Worm (Caenorhabditis elegans) whole organism, L2 larva: ENCODE results near the gene clc-28.
A peak's percentile ranks its signal among the peaks of the same experiment; 100 is the strongest.

ENCODE experiments used
- C34F6.9 ChIP-seq: fragments of 150-350 bp; optimal IDR thresholded peaks from 2 replicates; lab custom pipeline; 2014; ENCODE audit warnings: missing biosample characterization, missing genetic modification characterization
- F13H6.1 ChIP-seq: sonication (generic microtip); optimal IDR thresholded peaks from 2 replicates; lab custom pipeline; 2016; ENCODE audit warnings: missing genetic modification characterization, missing compliant biosample characterization
- R02D3.7 ChIP-seq: fragments of 150-350 bp; optimal IDR thresholded peaks from 2 replicates; lab custom pipeline; 2014; ENCODE audit warnings: missing biosample characterization, missing genetic modification characterization
- Y55F3AM.14 ChIP-seq: fragments of 200-800 bp; sonication (Bioruptor generic); optimal IDR thresholded peaks from 2 replicates; lab custom pipeline; 2018; ENCODE audit warnings: mild to moderate bottlenecking, missing genetic modification characterization, missing compliant biosample characterization
- ZK546.5 ChIP-seq: sonication (generic microtip); optimal IDR thresholded peaks from 2 replicates; lab custom pipeline; 2017; ENCODE audit warnings: missing biosample characterization, missing genetic modification characterization
- alr-1 ChIP-seq: fragments of 150-350 bp; optimal IDR thresholded peaks from 2 replicates; lab custom pipeline; 2014; ENCODE audit warnings: missing biosample characterization, missing genetic modification characterization
- aly-2 ChIP-seq: fragments of 150-350 bp; optimal IDR thresholded peaks from 2 replicates; lab custom pipeline; 2014; ENCODE audit warnings: missing biosample characterization, missing genetic modification characterization
- ama-1 ChIP-seq: fragments of 150-350 bp; optimal IDR thresholded peaks from 2 replicates; lab custom pipeline; 2018; ENCODE audit warnings: inconsistent platforms
- blmp-1 ChIP-seq: sonication (generic microtip); optimal IDR thresholded peaks from 2 replicates; lab custom pipeline; 2017; ENCODE audit warnings: missing genetic modification characterization, mild to moderate bottlenecking, missing compliant biosample characterization, antibody characterized with exemption, moderate library complexity; ENCODE audit not compliant: insufficient read depth
- ceh-16 ChIP-seq: fragments of 150-350 bp; optimal IDR thresholded peaks from 2 replicates; lab custom pipeline; 2014; ENCODE audit warnings: missing biosample characterization, missing genetic modification characterization
- ceh-82 ChIP-seq: fragments of 150-350 bp; optimal IDR thresholded peaks from 2 replicates; lab custom pipeline; 2014; ENCODE audit warnings: missing biosample characterization, missing genetic modification characterization
- crh-2 ChIP-seq: sonication (generic microtip); optimal IDR thresholded peaks from 2 replicates; lab custom pipeline; 2017; ENCODE audit warnings: missing biosample characterization, missing genetic modification characterization
- dmd-4 ChIP-seq: sonication (generic microtip); optimal IDR thresholded peaks from 2 replicates; lab custom pipeline; 2017; ENCODE audit warnings: missing biosample characterization, missing genetic modification characterization
- egl-27 ChIP-seq: sonication (generic microtip); optimal IDR thresholded peaks from 3 replicates; lab custom pipeline; 2017; ENCODE audit warnings: missing biosample characterization, missing genetic modification reagents, missing genetic modification characterization
- elt-1 ChIP-seq: fragments of 150-350 bp; optimal IDR thresholded peaks from 2 replicates; lab custom pipeline; 2014; ENCODE audit warnings: missing biosample characterization, missing genetic modification characterization
- elt-3 ChIP-seq: sonication (generic microtip); optimal IDR thresholded peaks from 2 replicates; lab custom pipeline; 2017; ENCODE audit warnings: missing biosample characterization, missing genetic modification characterization
- fos-1 ChIP-seq: fragments of 150-350 bp; optimal IDR thresholded peaks from 2 replicates; lab custom pipeline; 2014; ENCODE audit warnings: missing biosample characterization, missing genetic modification characterization
- gmeb-1 ChIP-seq: fragments of 150-350 bp; optimal IDR thresholded peaks from 2 replicates; lab custom pipeline; 2014; ENCODE audit warnings: missing biosample characterization, missing genetic modification characterization
- lin-11 ChIP-seq: fragments of 150-350 bp; sonication (generic microtip); optimal IDR thresholded peaks from 2 replicates; lab custom pipeline; 2014; ENCODE audit warnings: missing biosample characterization, missing genetic modification characterization, inconsistent platforms, mixed read lengths
- lin-13 ChIP-seq: fragments of 150-350 bp; optimal IDR thresholded peaks from 2 replicates; lab custom pipeline; 2014; ENCODE audit warnings: missing biosample characterization, missing genetic modification reagents, missing genetic modification characterization
- lin-39 ChIP-seq: fragments of 150-350 bp; optimal IDR thresholded peaks from 2 replicates; lab custom pipeline; 2014; ENCODE audit warnings: missing biosample characterization, missing genetic modification reagents, missing genetic modification characterization
- lsy-2 ChIP-seq, 2 experiments: fragments of 150-350 bp in 1 of 2; sonication (generic microtip) in 1 of 2; optimal IDR thresholded peaks; 2 replicates each; lab custom pipeline; 2014 to 2017; ENCODE audit warnings: missing biosample characterization in 2 of 2, missing genetic modification characterization in 2 of 2
- mab-5 ChIP-seq: fragments of 150-350 bp; optimal IDR thresholded peaks from 2 replicates; lab custom pipeline; 2014; ENCODE audit warnings: missing biosample characterization, missing genetic modification characterization
- mbf-1 ChIP-seq: sonication (generic microtip); optimal IDR thresholded peaks from 2 replicates; lab custom pipeline; 2017; ENCODE audit warnings: missing biosample characterization, missing genetic modification characterization
- mdl-1 ChIP-seq, 2 experiments: fragments of 150-350 bp in 1 of 2; sonication (generic microtip) in 1 of 2; optimal IDR thresholded peaks; 2 replicates each; lab custom pipeline; 2017; ENCODE audit warnings: missing biosample characterization in 2 of 2, missing genetic modification characterization in 2 of 2
- nhr-10 ChIP-seq: sonication (generic microtip); optimal IDR thresholded peaks from 2 replicates; lab custom pipeline; 2017; ENCODE audit warnings: missing biosample characterization, missing genetic modification characterization
- nhr-11 ChIP-seq: fragments of 150-350 bp; optimal IDR thresholded peaks from 2 replicates; lab custom pipeline; 2014; ENCODE audit warnings: missing biosample characterization, missing genetic modification characterization
- nhr-12 ChIP-seq: fragments of 150-350 bp; optimal IDR thresholded peaks from 2 replicates; lab custom pipeline; 2014; ENCODE audit warnings: missing biosample characterization, missing genetic modification characterization
- nhr-129 ChIP-seq: fragments of 150-350 bp; optimal IDR thresholded peaks from 2 replicates; lab custom pipeline; 2014; ENCODE audit warnings: missing biosample characterization, missing genetic modification characterization
- nhr-21 ChIP-seq: fragments of 150-350 bp; optimal IDR thresholded peaks from 2 replicates; lab custom pipeline; 2014; ENCODE audit warnings: missing biosample characterization, missing genetic modification characterization
- nhr-23 ChIP-seq: fragments of 150-350 bp; optimal IDR thresholded peaks from 2 replicates; lab custom pipeline; 2014; ENCODE audit warnings: missing biosample characterization, missing genetic modification reagents, missing genetic modification characterization
- nhr-237 ChIP-seq: fragments of 150-350 bp; optimal IDR thresholded peaks from 2 replicates; lab custom pipeline; 2014; ENCODE audit warnings: missing biosample characterization, missing genetic modification characterization
- nhr-25 ChIP-seq: fragments of 150-350 bp; sonication (generic microtip); optimal IDR thresholded peaks from 3 replicates; lab custom pipeline; 2014; ENCODE audit warnings: missing biosample characterization, missing genetic modification characterization
- nhr-6 ChIP-seq: fragments of 150-350 bp; optimal IDR thresholded peaks from 2 replicates; lab custom pipeline; 2014; ENCODE audit warnings: missing biosample characterization, missing genetic modification characterization
- nhr-77 ChIP-seq: fragments of 150-350 bp; optimal IDR thresholded peaks from 2 replicates; lab custom pipeline; 2014; ENCODE audit warnings: missing biosample characterization, missing genetic modification characterization
- peb-1 ChIP-seq: fragments of 150-350 bp; optimal IDR thresholded peaks from 2 replicates; lab custom pipeline; 2014; ENCODE audit warnings: missing biosample characterization, missing genetic modification characterization
- sem-4 ChIP-seq: fragments of 150-350 bp; optimal IDR thresholded peaks from 2 replicates; lab custom pipeline; 2014; ENCODE audit warnings: missing biosample characterization, missing genetic modification reagents, missing genetic modification characterization
- skn-1 ChIP-seq: sonication (generic microtip); optimal IDR thresholded peaks from 2 replicates; lab custom pipeline; 2017; ENCODE audit warnings: missing biosample characterization, missing genetic modification characterization
- sma-3 ChIP-seq: sonication (generic microtip); optimal IDR thresholded peaks from 2 replicates; lab custom pipeline; 2016; ENCODE audit warnings: missing genetic modification reagents, missing genetic modification characterization, missing compliant biosample characterization
- sma-9 ChIP-seq, 2 experiments: fragments of 150-350 bp in 1 of 2; sonication (generic microtip) in 1 of 2; optimal IDR thresholded peaks; 2 replicates each; lab custom pipeline; 2014 to 2016; ENCODE audit warnings: missing genetic modification characterization in 2 of 2, mild to moderate bottlenecking in 1 of 2, missing biosample characterization in 1 of 2, missing compliant biosample characterization in 1 of 2, missing genetic modification reagents in 1 of 2, moderate library complexity in 1 of 2
- snpc-4 ChIP-seq: fragments of 150-350 bp; optimal IDR thresholded peaks from 2 replicates; lab custom pipeline; 2014; ENCODE audit warnings: missing biosample characterization, missing genetic modification characterization
- unc-39 ChIP-seq: fragments of 150-350 bp; optimal IDR thresholded peaks from 2 replicates; lab custom pipeline; 2014; ENCODE audit warnings: missing biosample characterization, missing genetic modification characterization
- unc-55 ChIP-seq: fragments of 150-350 bp; sonication (generic microtip); optimal IDR thresholded peaks from 3 replicates; lab custom pipeline; 2014; ENCODE audit warnings: missing biosample characterization, missing genetic modification reagents, missing genetic modification characterization
- unc-62 ChIP-seq: fragments of 150-350 bp; optimal IDR thresholded peaks from 2 replicates; lab custom pipeline; 2014; ENCODE audit warnings: missing biosample characterization, missing genetic modification reagents, missing genetic modification characterization
- zag-1 ChIP-seq: fragments of 150-350 bp; optimal IDR thresholded peaks from 2 replicates; lab custom pipeline; 2014; ENCODE audit warnings: missing biosample characterization, missing genetic modification characterization
- ztf-1 ChIP-seq: fragments of 200-800 bp; sonication (Bioruptor generic); conservative IDR thresholded peaks from 2 replicates; pipeline ENCODE4 v1.3.6; 2022; ENCODE audit warnings: missing genetic modification characterization, missing compliant biosample characterization
- ztf-11 ChIP-seq: sonication (generic microtip); optimal IDR thresholded peaks from 2 replicates; lab custom pipeline; 2017; ENCODE audit warnings: missing biosample characterization, missing genetic modification characterization
- ztf-4 ChIP-seq: fragments of 150-350 bp; optimal IDR thresholded peaks from 2 replicates; lab custom pipeline; 2014; ENCODE audit warnings: missing biosample characterization, missing genetic modification characterization

The clc-28 gene

ce11 chrIII:8358213-8358672 is 19.0 kb upstream of the clc-28 start, which contains the start of the genes R05D3.8 and rfp-1:
R05D3.8 (minus strand) TSS chrIII:8358327.
rfp-1 (plus strand) TSS chrIII:8358622.
- TF ChIP-seq nhr-129 (tag; lab: Kevin White, UChicago) (peak; percentile 95), alr-1 (no peak), nhr-21 (peak; percentile 65), sma-3 (peak; percentile 69), unc-62 (GFP tag; lab: Kevin White, UChicago) (no peak), ceh-16 (tag; lab: Kevin White, UChicago) (peak; percentile 34), R02D3.7 (tag; lab: Kevin White, UChicago) (peak; percentile 97), C34F6.9 (tag; lab: Kevin White, UChicago) (peak; percentile 89), lin-11 (tag; lab: Kevin White, UChicago) (peak; percentile 63), skn-1 (tag; lab: Kevin White, UChicago) (no peak), ZK546.5 (tag; lab: Kevin White, UChicago) (peak; percentile 44), unc-39 (tag; lab: Kevin White, UChicago) (no peak), nhr-6 (peak; percentile 34), mbf-1 (tag; lab: Kevin White, UChicago) (no peak), nhr-77 (tag; lab: Kevin White, UChicago) (no peak), lsy-2 (tag; optimal IDR thresholded peaks at IDR 0.05; lab: Kevin White, UChicago) (peak; percentile 97 to 99), aly-2 (no peak), peb-1 (tag; lab: Kevin White, UChicago) (no peak), ztf-4 (tag; lab: Kevin White, UChicago) (no peak), nhr-12 (tag; lab: Kevin White, UChicago) (no peak), nhr-10 (tag; lab: Kevin White, UChicago) (no peak), mab-5 (tag; lab: Kevin White, UChicago) (peak; percentile 63), ama-1 (lab: Kevin White, UChicago) (peak; percentile 67), blmp-1 (tag; lab: Kevin White, UChicago) (no peak), egl-27 (peak; percentile 12), ceh-82 (tag; lab: Kevin White, UChicago) (no peak), F13H6.1 (tag; lab: Kevin White, UChicago) (peak; percentile 44), nhr-11 (tag; lab: Kevin White, UChicago) (no peak), mdl-1 (tag; optimal IDR thresholded peaks at IDR 0.05; lab: Kevin White, UChicago) (no peak), sma-9 (GFP tag; optimal IDR thresholded peaks at IDR 0.05; lab: Kevin White, UChicago) (peak; percentile 74), sma-9 (tag; optimal IDR thresholded peaks at IDR 0.05; lab: Kevin White, UChicago) (no peak), zag-1 (tag; lab: Kevin White, UChicago) (peak; percentile 24), sem-4 (tag; lab: Kevin White, UChicago) (peak; percentile 43), gmeb-1 (tag; lab: Kevin White, UChicago) (peak; percentile 85), ztf-1 (GFP tag; lab: Robert Waterston, UW) (no peak), ztf-11 (tag; lab: Kevin White, UChicago) (no peak), dmd-4 (tag; lab: Kevin White, UChicago) (no peak), elt-3 (tag; lab: Kevin White, UChicago) (no peak), nhr-23 (tag; lab: Kevin White, UChicago) (no peak), fos-1 (peak; percentile 72), unc-55 (peak; percentile 92), elt-1 (tag; lab: Kevin White, UChicago) (no peak), crh-2 (tag; lab: Kevin White, UChicago) (peak; percentile 88), snpc-4 (no peak), lin-39 (tag; lab: Kevin White, UChicago) (no peak), lin-13 (GFP tag; lab: Kevin White, UChicago) (peak; percentile 87), nhr-25 (peak; percentile 76), nhr-237 (tag; lab: Kevin White, UChicago) (no peak), Y55F3AM.14 (GFP tag; lab: Kevin White, UChicago) (no peak)
